Fruit fly (Drosophila melanogaster) whole organism, adult: Measurements from ENCODE around the gene IRSp53.

Source experiments
- CG11617 ChIP-seq: fragments of 200-800 bp; sonication (Bioruptor generic); optimal IDR thresholded peaks from 2 replicates; lab custom pipeline; 2017; ENCODE audit warnings: mild to moderate bottlenecking, missing biosample characterization, missing genetic modification reagents, missing genetic modification characterization
- CG12768 ChIP-seq: fragments of 200-800 bp; sonication (Bioruptor generic); optimal IDR thresholded peaks from 2 replicates; lab custom pipeline; 2017; ENCODE audit warnings: missing biosample characterization, missing genetic modification characterization, mild to moderate bottlenecking, moderate library complexity, missing genetic modification reagents
- CG14711 ChIP-seq: fragments of 200-800 bp; sonication (Bioruptor generic); optimal IDR thresholded peaks from 2 replicates; lab custom pipeline; 2018; ENCODE audit warnings: missing biosample characterization, mild to moderate bottlenecking, missing genetic modification characterization, moderate library complexity
- CG1620 ChIP-seq: fragments of 200-800 bp; sonication (Bioruptor generic); optimal IDR thresholded peaks from 2 replicates; lab custom pipeline; 2016; ENCODE audit warnings: missing biosample characterization, missing genetic modification characterization
- CG33017 ChIP-seq: fragments of 200-800 bp; sonication (Bioruptor generic); optimal IDR thresholded peaks from 2 replicates; lab custom pipeline; 2018; ENCODE audit warnings: missing biosample characterization, mild to moderate bottlenecking, missing genetic modification characterization, moderate library complexity
- CG5204 ChIP-seq: fragments of 200-800 bp; sonication (Bioruptor generic); optimal IDR thresholded peaks from 2 replicates; lab custom pipeline; 2016; ENCODE audit warnings: missing biosample characterization, missing genetic modification characterization
- CG7045 ChIP-seq: fragments of 200-800 bp; sonication (Bioruptor generic); optimal IDR thresholded peaks from 2 replicates; lab custom pipeline; 2017; ENCODE audit warnings: missing biosample characterization, mild to moderate bottlenecking, missing genetic modification characterization
- CG7101 ChIP-seq: fragments of 200-800 bp; sonication (Bioruptor generic); optimal IDR thresholded peaks from 2 replicates; lab custom pipeline; 2018; ENCODE audit warnings: missing biosample characterization, mild to moderate bottlenecking, missing genetic modification characterization, moderate library complexity
- Clk ChIP-seq: fragments of 200-800 bp; sonication (Bioruptor generic); optimal IDR thresholded peaks from 2 replicates; lab custom pipeline; 2017; ENCODE audit warnings: missing biosample characterization, missing genetic modification characterization
- Crg-1 ChIP-seq: fragments of 200-800 bp; sonication (Bioruptor generic); optimal IDR thresholded peaks from 2 replicates; lab custom pipeline; 2016; ENCODE audit warnings: missing biosample characterization, missing genetic modification characterization
- Hr96 ChIP-seq: fragments of 200-800 bp; sonication (Bioruptor generic); optimal IDR thresholded peaks from 2 replicates; lab custom pipeline; 2016; ENCODE audit warnings: missing biosample characterization, missing genetic modification characterization
- Mnt ChIP-seq: fragments of 200-800 bp; sonication (Bioruptor generic); optimal IDR thresholded peaks from 2 replicates; lab custom pipeline; 2016; ENCODE audit warnings: missing biosample characterization, mild to moderate bottlenecking, missing genetic modification characterization
- bab1 ChIP-seq: fragments of 200-800 bp; sonication (Bioruptor generic); optimal IDR thresholded peaks from 3 replicates; lab custom pipeline; 2019; ENCODE audit warnings: missing biosample characterization, mild to moderate bottlenecking, missing genetic modification characterization, moderate library complexity
- cic ChIP-seq: fragments of 200-800 bp; sonication (Bioruptor generic); optimal IDR thresholded peaks from 2 replicates; lab custom pipeline; 2017; ENCODE audit warnings: missing biosample characterization, mild to moderate bottlenecking, missing genetic modification characterization, moderate library complexity
- cnc ChIP-seq, 2 experiments: fragments of >200 bp; optimal IDR thresholded peaks; 2 replicates each; lab custom pipeline; 2017
- kay ChIP-seq: fragments of 200-800 bp; sonication (Bioruptor generic); peaks from one replicate; lab custom pipeline; 2016; ENCODE audit warnings: missing biosample characterization, missing genetic modification characterization, borderline replicate concordance
- ovo ChIP-seq: fragments of 200-800 bp; sonication (Bioruptor generic); optimal IDR thresholded peaks from 2 replicates; lab custom pipeline; 2016; ENCODE audit warnings: missing biosample characterization, missing genetic modification characterization
- pad ChIP-seq: fragments of 200-800 bp; sonication (Bioruptor generic); optimal IDR thresholded peaks from 3 replicates; lab custom pipeline; 2017; ENCODE audit warnings: missing biosample characterization, missing genetic modification characterization, mild to moderate bottlenecking, moderate library complexity, missing genetic modification reagents
- tj ChIP-seq: fragments of 200-800 bp; sonication (Bioruptor generic); optimal IDR thresholded peaks from 3 replicates; lab custom pipeline; 2017; ENCODE audit warnings: missing biosample characterization, mild to moderate bottlenecking, missing genetic modification characterization, moderate library complexity
- toe ChIP-seq: fragments of 200-800 bp; sonication (Bioruptor generic); optimal IDR thresholded peaks from 2 replicates; lab custom pipeline; 2016; ENCODE audit warnings: missing biosample characterization, missing genetic modification characterization

IRSp53 gene

dm6 chr3L:11123088-11123487 is 12.8 kb upstream of the IRSp53 start, which contains the start of the genes Ufd1 and NaPi-III:
TSS of gene Ufd1 (minus strand) at chr3L:11123216.
TSS of gene NaPi-III (plus strand) at chr3L:11123348.
- TF ChIP-seq bab1 (peak; percentile 71), Mnt (GFP tag; lab: Kevin White, UChicago) (peak; percentile 73), CG14711 (tag; lab: Kevin White, UChicago) (no peak), Crg-1 (GFP tag; lab: Kevin White, UChicago) (no peak), tj (GFP tag; lab: Kevin White, UChicago) (peak; percentile 26), CG5204 (GFP tag; lab: Kevin White, UChicago) (no peak), CG33017 (tag; lab: Kevin White, UChicago) (no peak), cic (GFP tag; lab: Kevin White, UChicago) (peak; percentile 73), CG7045 (GFP tag; lab: Kevin White, UChicago) (no peak), CG7101 (peak; percentile 45), pad (GFP tag; lab: Kevin White, UChicago) (no peak), ovo (GFP tag; lab: Kevin White, UChicago) (no peak), cnc (optimal IDR thresholded peaks at IDR 0.05; lab: Kevin White, UChicago) (peak in 1 of 2 experiments; percentile 21), Clk (no peak), toe (no peak), CG1620 (GFP tag; lab: Kevin White, UChicago) (peak; percentile 51), CG12768 (GFP tag; lab: Kevin White, UChicago) (no peak), Hr96 (peak; percentile 24), CG11617 (GFP tag; lab: Kevin White, UChicago) (peak; percentile 47)

dm6 chr3L:11123598-11124284 is 12.1 kb upstream of the IRSp53 start:
- TF ChIP-seq CG14711 (tag; lab: Kevin White, UChicago), result no peak
- no peak for TF ChIP-seq CG33017 (tag; lab: Kevin White, UChicago)
- TF ChIP-seq pad (GFP tag; lab: Kevin White, UChicago), result peak; percentile 67
- no peak for TF ChIP-seq CG12768 (GFP tag; lab: Kevin White, UChicago)
- TF ChIP-seq ovo (GFP tag; lab: Kevin White, UChicago), result peak; percentile 24
- TF ChIP-seq cic (GFP tag; lab: Kevin White, UChicago), result no peak
- no peak for TF ChIP-seq tj (GFP tag; lab: Kevin White, UChicago)

- TF ChIP-seq toe, result no peak
- TF ChIP-seq CG5204 (GFP tag; lab: Kevin White, UChicago), result no peak
- TF ChIP-seq Clk, result no peak
- no peak for TF ChIP-seq Crg-1 (GFP tag; lab: Kevin White, UChicago)
- no peak for TF ChIP-seq tj (GFP tag; lab: Kevin White, UChicago)
- no peak for TF ChIP-seq CG14711 (tag; lab: Kevin White, UChicago)
- no peak for TF ChIP-seq CG7101
- TF ChIP-seq bab1, result no peak
- no peak for TF ChIP-seq cic (GFP tag; lab: Kevin White, UChicago)
- no peak for TF ChIP-seq Hr96
- TF ChIP-seq CG12768 (GFP tag; lab: Kevin White, UChicago), result no peak
- TF ChIP-seq ovo (GFP tag; lab: Kevin White, UChicago), result no peak
- no peak for TF ChIP-seq pad (GFP tag; lab: Kevin White, UChicago)
Measured at dm6 chr3L:11124439-11124838, 11.4 kb upstream of the IRSp53 start.

- TF ChIP-seq bab1 (no peak), Clk (no peak), toe (no peak), cnc (optimal IDR thresholded peaks at IDR 0.05; lab: Kevin White, UChicago) (no peak), ovo (GFP tag; lab: Kevin White, UChicago) (no peak), pad (GFP tag; lab: Kevin White, UChicago) (no peak), Hr96 (no peak), CG1620 (GFP tag; lab: Kevin White, UChicago) (no peak), CG7101 (no peak), CG33017 (tag; lab: Kevin White, UChicago) (no peak), CG7045 (GFP tag; lab: Kevin White, UChicago) (no peak), Crg-1 (GFP tag; lab: Kevin White, UChicago) (no peak), cic (GFP tag; lab: Kevin White, UChicago) (no peak), CG14711 (tag; lab: Kevin White, UChicago) (no peak), CG5204 (GFP tag; lab: Kevin White, UChicago) (no peak)
Measured at dm6 chr3L:11124841-11125240, 11.0 kb upstream of the IRSp53 start.

dm6 chr3L:11125636-11126532 is 10.0 kb upstream of the IRSp53 start:
- TF ChIP-seq CG5204 (GFP tag; lab: Kevin White, UChicago) (no peak), cnc (optimal IDR thresholded peaks at IDR 0.05; lab: Kevin White, UChicago) (no peak), Mnt (GFP tag; lab: Kevin White, UChicago) (peak; percentile 3), CG33017 (tag; lab: Kevin White, UChicago) (no peak), kay (GFP tag; lab: Kevin White, UChicago) (no peak), bab1 (peak; percentile 58), CG14711 (tag; lab: Kevin White, UChicago) (peak; percentile 33), CG12768 (GFP tag; lab: Kevin White, UChicago) (no peak), CG7045 (GFP tag; lab: Kevin White, UChicago) (no peak)
